Worm (Caenorhabditis elegans) whole organism, L2 larva: ENCODE measurements around the gene iff-2.
A peak's percentile ranks its signal among the peaks of the same experiment; 100 is the strongest.

ENCODE experiments used
- C34F6.9 ChIP-seq: fragments of 150-350 bp; optimal IDR thresholded peaks from 2 replicates; lab custom pipeline; 2014; ENCODE audit warnings: missing biosample characterization, missing genetic modification characterization
- Y55F3AM.14 ChIP-seq: fragments of 200-800 bp; sonication (Bioruptor generic); optimal IDR thresholded peaks from 2 replicates; lab custom pipeline; 2018; ENCODE audit warnings: mild to moderate bottlenecking, missing genetic modification characterization, missing compliant biosample characterization
- alr-1 ChIP-seq: fragments of 150-350 bp; optimal IDR thresholded peaks from 2 replicates; lab custom pipeline; 2014; ENCODE audit warnings: missing biosample characterization, missing genetic modification characterization
- aly-2 ChIP-seq: fragments of 150-350 bp; optimal IDR thresholded peaks from 2 replicates; lab custom pipeline; 2014; ENCODE audit warnings: missing biosample characterization, missing genetic modification characterization
- ama-1 ChIP-seq: fragments of 150-350 bp; optimal IDR thresholded peaks from 2 replicates; lab custom pipeline; 2018; ENCODE audit warnings: inconsistent platforms
- blmp-1 ChIP-seq: sonication (generic microtip); optimal IDR thresholded peaks from 2 replicates; lab custom pipeline; 2017; ENCODE audit warnings: missing genetic modification characterization, mild to moderate bottlenecking, missing compliant biosample characterization, antibody characterized with exemption, moderate library complexity; ENCODE audit not compliant: insufficient read depth
- ceh-16 ChIP-seq: fragments of 150-350 bp; optimal IDR thresholded peaks from 2 replicates; lab custom pipeline; 2014; ENCODE audit warnings: missing biosample characterization, missing genetic modification characterization
- crh-2 ChIP-seq: sonication (generic microtip); optimal IDR thresholded peaks from 2 replicates; lab custom pipeline; 2017; ENCODE audit warnings: missing biosample characterization, missing genetic modification characterization
- dmd-4 ChIP-seq: sonication (generic microtip); optimal IDR thresholded peaks from 2 replicates; lab custom pipeline; 2017; ENCODE audit warnings: missing biosample characterization, missing genetic modification characterization
- egl-27 ChIP-seq: sonication (generic microtip); optimal IDR thresholded peaks from 3 replicates; lab custom pipeline; 2017; ENCODE audit warnings: missing biosample characterization, missing genetic modification reagents, missing genetic modification characterization
- elt-1 ChIP-seq: fragments of 150-350 bp; optimal IDR thresholded peaks from 2 replicates; lab custom pipeline; 2014; ENCODE audit warnings: missing biosample characterization, missing genetic modification characterization
- fos-1 ChIP-seq: fragments of 150-350 bp; optimal IDR thresholded peaks from 2 replicates; lab custom pipeline; 2014; ENCODE audit warnings: missing biosample characterization, missing genetic modification characterization
- gmeb-1 ChIP-seq: fragments of 150-350 bp; optimal IDR thresholded peaks from 2 replicates; lab custom pipeline; 2014; ENCODE audit warnings: missing biosample characterization, missing genetic modification characterization
- lin-39 ChIP-seq: fragments of 150-350 bp; optimal IDR thresholded peaks from 2 replicates; lab custom pipeline; 2014; ENCODE audit warnings: missing biosample characterization, missing genetic modification reagents, missing genetic modification characterization
- lsy-2 ChIP-seq, 2 experiments: fragments of 150-350 bp in 1 of 2; sonication (generic microtip) in 1 of 2; optimal IDR thresholded peaks; 2 replicates each; lab custom pipeline; 2014 to 2017; ENCODE audit warnings: missing biosample characterization in 2 of 2, missing genetic modification characterization in 2 of 2
- mab-5 ChIP-seq: fragments of 150-350 bp; optimal IDR thresholded peaks from 2 replicates; lab custom pipeline; 2014; ENCODE audit warnings: missing biosample characterization, missing genetic modification characterization
- mbf-1 ChIP-seq: sonication (generic microtip); optimal IDR thresholded peaks from 2 replicates; lab custom pipeline; 2017; ENCODE audit warnings: missing biosample characterization, missing genetic modification characterization
- mdl-1 ChIP-seq, 2 experiments: fragments of 150-350 bp in 1 of 2; sonication (generic microtip) in 1 of 2; optimal IDR thresholded peaks; 2 replicates each; lab custom pipeline; 2017; ENCODE audit warnings: missing biosample characterization in 2 of 2, missing genetic modification characterization in 2 of 2
- nhr-12 ChIP-seq: fragments of 150-350 bp; optimal IDR thresholded peaks from 2 replicates; lab custom pipeline; 2014; ENCODE audit warnings: missing biosample characterization, missing genetic modification characterization
- nhr-129 ChIP-seq: fragments of 150-350 bp; optimal IDR thresholded peaks from 2 replicates; lab custom pipeline; 2014; ENCODE audit warnings: missing biosample characterization, missing genetic modification characterization
- nhr-237 ChIP-seq: fragments of 150-350 bp; optimal IDR thresholded peaks from 2 replicates; lab custom pipeline; 2014; ENCODE audit warnings: missing biosample characterization, missing genetic modification characterization
- nhr-25 ChIP-seq: fragments of 150-350 bp; sonication (generic microtip); optimal IDR thresholded peaks from 3 replicates; lab custom pipeline; 2014; ENCODE audit warnings: missing biosample characterization, missing genetic modification characterization
- nhr-6 ChIP-seq: fragments of 150-350 bp; optimal IDR thresholded peaks from 2 replicates; lab custom pipeline; 2014; ENCODE audit warnings: missing biosample characterization, missing genetic modification characterization
- nhr-77 ChIP-seq: fragments of 150-350 bp; optimal IDR thresholded peaks from 2 replicates; lab custom pipeline; 2014; ENCODE audit warnings: missing biosample characterization, missing genetic modification characterization
- sem-4 ChIP-seq: fragments of 150-350 bp; optimal IDR thresholded peaks from 2 replicates; lab custom pipeline; 2014; ENCODE audit warnings: missing biosample characterization, missing genetic modification reagents, missing genetic modification characterization
- sma-3 ChIP-seq: sonication (generic microtip); optimal IDR thresholded peaks from 2 replicates; lab custom pipeline; 2016; ENCODE audit warnings: missing genetic modification reagents, missing genetic modification characterization, missing compliant biosample characterization
- snpc-4 ChIP-seq: fragments of 150-350 bp; optimal IDR thresholded peaks from 2 replicates; lab custom pipeline; 2014; ENCODE audit warnings: missing biosample characterization, missing genetic modification characterization
- unc-55 ChIP-seq: fragments of 150-350 bp; sonication (generic microtip); optimal IDR thresholded peaks from 3 replicates; lab custom pipeline; 2014; ENCODE audit warnings: missing biosample characterization, missing genetic modification reagents, missing genetic modification characterization
- unc-62 ChIP-seq: fragments of 150-350 bp; optimal IDR thresholded peaks from 2 replicates; lab custom pipeline; 2014; ENCODE audit warnings: missing biosample characterization, missing genetic modification reagents, missing genetic modification characterization
- zag-1 ChIP-seq: fragments of 150-350 bp; optimal IDR thresholded peaks from 2 replicates; lab custom pipeline; 2014; ENCODE audit warnings: missing biosample characterization, missing genetic modification characterization
- ztf-1 ChIP-seq: fragments of 200-800 bp; sonication (Bioruptor generic); conservative IDR thresholded peaks from 2 replicates; pipeline ENCODE4 v1.3.6; 2022; ENCODE audit warnings: missing genetic modification characterization, missing compliant biosample characterization
- ztf-11 ChIP-seq: sonication (generic microtip); optimal IDR thresholded peaks from 2 replicates; lab custom pipeline; 2017; ENCODE audit warnings: missing biosample characterization, missing genetic modification characterization
- ztf-4 ChIP-seq: fragments of 150-350 bp; optimal IDR thresholded peaks from 2 replicates; lab custom pipeline; 2014; ENCODE audit warnings: missing biosample characterization, missing genetic modification characterization

Gene iff-2

DNA sequence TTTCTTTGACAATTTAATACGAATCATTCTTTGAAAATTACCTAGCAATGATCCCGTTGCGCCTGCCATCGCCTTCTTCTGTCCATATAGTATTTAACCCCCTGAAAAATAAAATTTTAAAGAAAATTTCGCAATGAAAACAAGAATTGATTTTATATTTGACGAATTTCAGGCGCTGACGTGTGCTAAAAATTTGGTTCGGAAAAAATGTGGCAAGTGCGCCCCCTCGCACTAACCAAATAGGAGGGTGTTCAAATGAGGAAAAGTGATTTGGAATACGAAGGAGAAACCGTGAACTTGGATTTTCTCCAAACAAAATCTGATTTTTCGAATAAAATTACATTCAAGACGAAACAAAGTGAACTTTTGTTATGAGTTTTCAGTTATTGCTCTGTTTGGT, 4.9 kb upstream of the iff-2 start, which contains the start of gene stc-1:
Gene stc-1 (minus strand): TSS at position 101 of the 400 bp plus-strand sequence.
- peak; percentile 36 for TF ChIP-seq C34F6.9 (tag; lab: Kevin White, UChicago)
- peak; percentile 41 for TF ChIP-seq unc-55 (GFP tag; lab: Kevin White, UChicago)
- no peak for TF ChIP-seq nhr-25 (tag; lab: Kevin White, UChicago)
- TF ChIP-seq nhr-12, result no peak
- TF ChIP-seq unc-62 (GFP tag; lab: Kevin White, UChicago), result no peak
- no peak for TF ChIP-seq egl-27 (tag; lab: Kevin White, UChicago)
- TF ChIP-seq sma-3 (GFP tag; lab: Kevin White, UChicago), result peak; percentile 13
- TF ChIP-seq ceh-16 (tag; lab: Kevin White, UChicago), result no peak
- TF ChIP-seq snpc-4, result no peak
- TF ChIP-seq gmeb-1 (tag; lab: Kevin White, UChicago), result peak; percentile 84
- TF ChIP-seq Y55F3AM.14, result no peak
- peak; percentile 23 for TF ChIP-seq nhr-129 (tag; lab: Kevin White, UChicago)
- TF ChIP-seq ztf-4, result no peak
- TF ChIP-seq ztf-1 (GFP tag; lab: Robert Waterston, UW), result no peak
- TF ChIP-seq crh-2 (tag; lab: Kevin White, UChicago), result peak; percentile 43
- TF ChIP-seq lsy-2 (tag; optimal IDR thresholded peaks at IDR 0.05; lab: Kevin White, UChicago), result peak in 1 of 2 experiments; percentile 58
- no peak for TF ChIP-seq fos-1 (tag; lab: Kevin White, UChicago)
- no peak for TF ChIP-seq mbf-1

DNA sequence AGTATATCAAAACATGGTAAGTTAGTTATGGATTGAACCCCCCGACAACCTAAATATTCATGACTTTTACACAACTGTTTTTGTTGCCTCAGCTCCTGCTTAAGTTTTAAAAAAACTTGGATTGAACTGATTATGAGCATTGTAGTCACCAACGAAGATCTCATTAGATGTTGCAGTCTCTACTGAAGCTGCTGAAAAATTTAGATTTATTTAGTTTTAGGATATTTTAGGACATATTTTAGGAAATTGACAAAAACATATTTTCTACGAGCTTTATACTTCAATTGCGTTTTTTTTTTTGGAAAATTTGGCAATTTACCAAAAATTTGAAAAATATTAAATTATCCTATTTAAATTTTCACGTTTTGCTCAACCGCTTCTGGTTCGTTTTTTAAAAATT, 835 bp upstream of the iff-2 start, which contains the start of gene F54C9.14:
Gene F54C9.14 (plus strand): TSS at position 301 of the 400 bp plus-strand sequence.
- TF ChIP-seq alr-1 (tag; lab: Kevin White, UChicago) (no peak), unc-62 (GFP tag; lab: Kevin White, UChicago) (no peak), nhr-77 (tag; lab: Kevin White, UChicago) (no peak), lsy-2 (tag; optimal IDR thresholded peaks at IDR 0.05; lab: Kevin White, UChicago) (no peak), ceh-16 (tag; lab: Kevin White, UChicago) (no peak), mbf-1 (no peak), ama-1 (lab: Kevin White, UChicago) (no peak), elt-1 (tag; lab: Kevin White, UChicago) (no peak), dmd-4 (tag; lab: Kevin White, UChicago) (no peak), lin-39 (tag; lab: Kevin White, UChicago) (no peak), aly-2 (tag; lab: Kevin White, UChicago) (no peak), ztf-1 (GFP tag; lab: Robert Waterston, UW) (no peak)

DNA sequence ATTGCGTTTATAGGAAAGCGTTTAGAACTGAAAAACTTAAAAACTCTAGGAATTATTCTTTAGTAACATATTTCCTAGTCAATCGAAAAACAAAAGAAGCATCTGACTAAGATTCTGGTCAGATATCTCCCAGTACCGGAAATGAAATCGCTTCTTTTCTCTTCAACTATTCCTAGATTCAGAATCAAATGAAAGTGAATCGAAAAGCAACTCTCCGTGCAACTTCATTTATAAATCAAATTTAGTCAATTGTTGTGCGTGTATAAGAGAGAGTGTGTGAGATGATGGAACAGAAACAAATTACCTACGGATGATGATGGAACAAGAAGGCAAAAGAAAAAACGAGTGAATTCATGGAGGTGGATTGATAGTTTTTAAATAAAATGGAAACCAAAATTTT, 2.0 kb downstream of the iff-2 start:
- no peak for TF ChIP-seq mab-5
- peak in 1 of 2 experiments; percentile 41 for TF ChIP-seq lsy-2 (tag; optimal IDR thresholded peaks at IDR 0.05; lab: Kevin White, UChicago)
- no peak for TF ChIP-seq unc-55 (GFP tag; lab: Kevin White, UChicago)
- TF ChIP-seq dmd-4 (tag; lab: Kevin White, UChicago), result no peak

DNA sequence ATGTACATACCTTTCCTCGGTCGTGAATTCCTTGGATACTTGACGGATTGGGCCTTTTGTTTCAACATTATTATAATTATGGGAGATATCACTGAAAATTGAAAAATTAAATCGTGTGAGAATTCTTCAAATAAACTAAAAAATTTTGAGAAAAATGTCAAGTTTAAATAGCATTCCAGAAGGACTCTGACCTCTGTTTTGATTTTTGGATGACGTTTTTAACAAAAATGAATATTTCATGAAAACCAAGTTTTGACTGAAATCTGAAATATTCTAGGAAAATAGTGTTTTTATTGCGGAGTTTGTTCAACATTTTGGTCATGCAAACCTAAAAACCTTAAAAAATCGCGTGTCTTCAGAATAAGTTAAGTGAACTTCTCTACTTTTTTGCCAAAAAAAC, 5.0 kb downstream of the iff-2 start, which contains the start of gene glb-27:
Gene glb-27 (minus strand): TSS at position 101 of the 400 bp plus-strand sequence.
- TF ChIP-seq crh-2 (tag; lab: Kevin White, UChicago), result no peak
- TF ChIP-seq ama-1 (lab: Kevin White, UChicago), result no peak
- TF ChIP-seq elt-1 (tag; lab: Kevin White, UChicago), result no peak

DNA sequence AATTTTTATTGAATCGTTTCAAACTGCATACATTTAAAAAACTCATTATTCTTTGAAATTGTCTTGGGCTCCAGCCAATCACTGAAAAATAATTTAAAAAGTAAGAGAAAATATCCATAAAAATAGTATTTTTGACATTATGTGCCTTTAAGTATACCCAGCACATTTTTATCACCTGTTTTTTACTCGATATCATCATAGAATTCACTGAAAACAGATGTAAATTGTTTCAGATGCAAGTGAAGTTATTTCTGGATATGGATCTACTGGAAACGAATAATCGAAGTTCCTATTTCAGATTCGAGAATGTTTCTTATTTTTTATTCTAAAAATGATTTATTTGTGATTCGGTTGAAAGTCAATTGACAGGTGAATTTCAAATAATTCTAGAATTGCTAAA, 6.6 kb downstream of the iff-2 start:
- TF ChIP-seq nhr-6, result no peak
- TF ChIP-seq sma-3 (GFP tag; lab: Kevin White, UChicago), result no peak
- no peak for TF ChIP-seq ama-1 (lab: Kevin White, UChicago)
- TF ChIP-seq ztf-11 (tag; lab: Kevin White, UChicago), result no peak
- no peak for TF ChIP-seq mdl-1 (tag; optimal IDR thresholded peaks at IDR 0.05; lab: Kevin White, UChicago)
- no peak for TF ChIP-seq fos-1 (tag; lab: Kevin White, UChicago)
- no peak for TF ChIP-seq blmp-1 (tag; lab: Kevin White, UChicago)
- TF ChIP-seq Y55F3AM.14, result no peak
- TF ChIP-seq snpc-4, result no peak
- TF ChIP-seq ztf-4, result no peak

DNA sequence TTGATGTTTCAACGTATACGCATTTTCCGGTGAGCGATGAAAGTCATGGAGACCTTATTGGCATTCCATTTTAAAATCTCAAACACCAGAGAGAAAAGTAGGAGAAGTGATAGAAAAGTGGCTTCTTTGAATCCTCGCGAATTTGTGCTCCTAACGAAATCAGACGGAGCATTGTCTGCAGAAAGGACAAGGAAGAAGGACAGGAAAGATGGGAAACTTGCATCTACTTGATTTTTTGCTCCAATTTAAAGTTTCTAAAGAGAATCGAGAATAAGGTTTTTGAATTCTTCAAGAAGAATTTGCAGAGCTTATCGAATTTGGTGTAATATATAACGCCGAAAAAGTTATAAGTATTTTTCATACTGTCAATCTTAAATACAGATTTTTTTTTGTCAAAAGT, 10.1 kb downstream of the iff-2 start:
- TF ChIP-seq zag-1 (no peak), nhr-77 (tag; lab: Kevin White, UChicago) (no peak), nhr-6 (no peak), dmd-4 (tag; lab: Kevin White, UChicago) (no peak), nhr-25 (tag; lab: Kevin White, UChicago) (no peak), sem-4 (no peak), ztf-11 (tag; lab: Kevin White, UChicago) (no peak), nhr-237 (no peak), elt-1 (tag; lab: Kevin White, UChicago) (no peak), nhr-12 (no peak)
